Fruit fly (Drosophila melanogaster) whole organism, pupa: ENCODE results near the gene mRpS25.

ENCODE experiments used
- CG12605 ChIP-seq: fragments of 200-800 bp; sonication (Bioruptor generic); IDR thresholded peaks from 2 replicates; pipeline ENCODE4 v1.3.6; 2022; ENCODE audit warnings: missing biosample characterization, missing genetic modification characterization
- CG17806 ChIP-seq: fragments of 200-800 bp; sonication (Bioruptor generic); optimal IDR thresholded peaks from 2 replicates; lab custom pipeline; 2018; ENCODE audit warnings: missing biosample characterization, mild to moderate bottlenecking, missing genetic modification characterization, moderate library complexity
- CG4496 ChIP-seq: fragments of 200-800 bp; sonication (Bioruptor generic); IDR thresholded peaks from 3 replicates; pipeline ENCODE4 v1.3.6; 2022; ENCODE audit warnings: missing biosample characterization, missing genetic modification characterization
- Ets98B ChIP-seq: fragments of 200-800 bp; sonication (Bioruptor generic); IDR thresholded peaks from 2 replicates; pipeline ENCODE4 v1.3.6; 2022; ENCODE audit warnings: missing biosample characterization, missing genetic modification characterization
- Pif1B ChIP-seq: fragments of 200-800 bp; sonication (Bioruptor generic); optimal IDR thresholded peaks from 3 replicates; lab custom pipeline; 2016; ENCODE audit warnings: missing biosample characterization, missing genetic modification characterization
- Snoo ChIP-seq: fragments of 200-800 bp; sonication (Bioruptor generic); optimal IDR thresholded peaks from 3 replicates; lab custom pipeline; 2017; ENCODE audit warnings: missing biosample characterization, mild to moderate bottlenecking, missing genetic modification characterization, inconsistent platforms

dm6 chrX:14603600-14604182 lies 20.9 kb upstream of the mRpS25 start:
- TF ChIP-seq Pif1B (no peak), Ets98B (GFP tag; lab: Robert Waterston, UW) (no peak), CG4496 (GFP tag; lab: Robert Waterston, UW) (no peak), CG12605 (GFP tag; lab: Robert Waterston, UW) (no peak), CG17806 (tag; lab: Kevin White, UChicago) (no peak), Snoo (tag; lab: Kevin White, UChicago) (no peak)
